Worm (Caenorhabditis elegans) whole organism, L4 larva: ENCODE measurements around the gene K09A9.6.

Experiments
- F10B5.3 ChIP-seq: sonication (generic microtip); optimal IDR thresholded peaks from 2 replicates; lab custom pipeline; 2016; ENCODE audit warnings: mild to moderate bottlenecking, missing genetic modification characterization, missing compliant biosample characterization
- F49E8.2 ChIP-seq: sonication (generic microtip); optimal IDR thresholded peaks from 2 replicates; lab custom pipeline; 2016; ENCODE audit warnings: missing compliant biosample characterization, mild to moderate bottlenecking, missing genetic modification characterization, borderline replicate concordance
- Y105C5A.15 ChIP-seq: fragments of 200-800 bp; sonication (Bioruptor generic); IDR thresholded peaks from 2 replicates; pipeline ENCODE4 v1.3.6; 2022; ENCODE audit warnings: missing genetic modification characterization, missing compliant biosample characterization
- Y48G9A.11 ChIP-seq: fragments of 200-800 bp; sonication (Bioruptor generic); IDR thresholded peaks from 2 replicates; pipeline ENCODE4 v1.3.6; 2022; ENCODE audit warnings: missing genetic modification reagents, missing genetic modification characterization, missing compliant biosample characterization
- Y5F2A.4 ChIP-seq: fragments of 200-800 bp; sonication (Bioruptor generic); optimal IDR thresholded peaks from 2 replicates; lab custom pipeline; 2018; ENCODE audit warnings: mild to moderate bottlenecking, missing genetic modification characterization, missing compliant biosample characterization
- Y75B8A.6 ChIP-seq: fragments of 200-800 bp; sonication (Bioruptor generic); IDR thresholded peaks from 2 replicates; pipeline ENCODE4 v1.3.6; 2022; ENCODE audit warnings: missing genetic modification reagents, missing genetic modification characterization, missing compliant biosample characterization
- ZK337.2 ChIP-seq: fragments of 200-800 bp; sonication (Bioruptor generic); IDR thresholded peaks from 2 replicates; pipeline ENCODE4 v1.3.6; 2022; ENCODE audit warnings: missing genetic modification reagents, missing genetic modification characterization, missing compliant biosample characterization
- ZK546.5 ChIP-seq, 2 experiments: sonication (generic microtip); optimal IDR thresholded peaks; 2 replicates each; lab custom pipeline; 2017; ENCODE audit warnings: missing biosample characterization in 2 of 2, missing genetic modification characterization in 2 of 2
- aha-1 ChIP-seq: fragments of 150-350 bp; peaks from one replicate; lab custom pipeline; 2014; ENCODE audit warnings: missing biosample characterization, missing genetic modification characterization
- aly-2 ChIP-seq: sonication (generic microtip); optimal IDR thresholded peaks from 2 replicates; lab custom pipeline; 2018; ENCODE audit warnings: missing biosample characterization, missing genetic modification characterization
- ama-1 ChIP-seq: fragments of 150-350 bp; optimal IDR thresholded peaks from 2 replicates; lab custom pipeline; 2014; ENCODE audit warnings: inconsistent platforms, mixed read lengths
- arid-1 ChIP-seq: fragments of 200-800 bp; sonication (Bioruptor generic); conservative IDR thresholded peaks from 2 replicates; pipeline ENCODE4 v1.3.6; 2022; ENCODE audit warnings: missing genetic modification reagents, missing genetic modification characterization, missing compliant biosample characterization
- ceh-20 ChIP-seq: fragments of 200-800 bp; sonication (Bioruptor generic); IDR thresholded peaks from 2 replicates; pipeline ENCODE4 v1.3.6; 2022; ENCODE audit warnings: missing genetic modification reagents, missing genetic modification characterization, missing compliant biosample characterization
- ceh-28 ChIP-seq: fragments of 150-350 bp; optimal IDR thresholded peaks from 2 replicates; lab custom pipeline; 2014; ENCODE audit warnings: missing biosample characterization, missing genetic modification reagents, missing genetic modification characterization
- cey-2 ChIP-seq: sonication (generic microtip); optimal IDR thresholded peaks from 3 replicates; lab custom pipeline; 2017; ENCODE audit warnings: missing genetic modification characterization, mild to moderate bottlenecking, missing compliant biosample characterization, antibody characterized with exemption, borderline replicate concordance; ENCODE audit not compliant: insufficient read depth
- ctbp-1 ChIP-seq: fragments of 200-800 bp; sonication (Bioruptor generic); IDR thresholded peaks from 2 replicates; pipeline ENCODE4 v1.3.6; 2022; ENCODE audit warnings: missing genetic modification reagents, missing genetic modification characterization, missing compliant biosample characterization
- daf-19 ChIP-seq: fragments of 200-800 bp; sonication (Bioruptor generic); conservative IDR thresholded peaks from 2 replicates; pipeline ENCODE4 v1.3.6; 2022; ENCODE audit warnings: missing genetic modification characterization, missing compliant biosample characterization
- dpl-1 ChIP-seq: fragments of 150-350 bp; optimal IDR thresholded peaks from 2 replicates; lab custom pipeline; 2014; ENCODE audit warnings: missing biosample characterization, missing genetic modification reagents, missing genetic modification characterization
- fos-1 ChIP-seq: fragments of 150-350 bp; optimal IDR thresholded peaks from 2 replicates; lab custom pipeline; 2014; ENCODE audit warnings: missing biosample characterization, missing genetic modification characterization
- hlh-30 ChIP-seq: sonication (generic microtip); optimal IDR thresholded peaks from 2 replicates; lab custom pipeline; 2017; ENCODE audit warnings: antibody characterized with exemption, mild to moderate bottlenecking, missing genetic modification characterization, missing compliant biosample characterization; ENCODE audit not compliant: insufficient read depth
- lim-7 ChIP-seq: fragments of 200-800 bp; sonication (Bioruptor generic); IDR thresholded peaks from 2 replicates; pipeline ENCODE4 v1.3.6; 2022; ENCODE audit warnings: missing genetic modification characterization, missing compliant biosample characterization
- lin-13 ChIP-seq: fragments of 150-350 bp; optimal IDR thresholded peaks from 2 replicates; lab custom pipeline; 2014; ENCODE audit warnings: missing biosample characterization, missing genetic modification reagents, missing genetic modification characterization
- lin-15B ChIP-seq: fragments of 150-350 bp; sonication (generic microtip); optimal IDR thresholded peaks from 3 replicates; lab custom pipeline; 2014; ENCODE audit warnings: missing biosample characterization, missing genetic modification characterization
- lin-38 ChIP-seq: fragments of 200-800 bp; sonication (Bioruptor generic); IDR thresholded peaks from 2 replicates; pipeline ENCODE4 v1.3.6; 2022; ENCODE audit warnings: missing genetic modification reagents, missing genetic modification characterization, missing compliant biosample characterization
- lin-39 ChIP-seq: fragments of 150-350 bp; optimal IDR thresholded peaks from 2 replicates; lab custom pipeline; 2014; ENCODE audit warnings: missing biosample characterization, missing genetic modification reagents, missing genetic modification characterization
- lir-3 ChIP-seq: sonication (generic microtip); optimal IDR thresholded peaks from 2 replicates; lab custom pipeline; 2016; ENCODE audit warnings: mild to moderate bottlenecking, missing genetic modification characterization, missing compliant biosample characterization
- lsy-2 ChIP-seq, 2 experiments: fragments of 150-350 bp in 1 of 2; sonication (generic microtip) in 1 of 2; optimal IDR thresholded peaks; 2 replicates each; lab custom pipeline; 2014 to 2017; ENCODE audit warnings: missing biosample characterization in 2 of 2, missing genetic modification characterization in 2 of 2
- madf-5 ChIP-seq, 2 experiments: fragments of 200-800 bp; sonication (Bioruptor generic); IDR thresholded peaks; 2 replicates each; pipeline ENCODE4 v1.3.6; 2022; ENCODE audit warnings: missing compliant biosample characterization in 2 of 2, missing genetic modification characterization in 2 of 2
- mdl-1 ChIP-seq, 2 experiments: fragments of 150-350 bp in 1 of 2; sonication (generic microtip) in 1 of 2; optimal IDR thresholded peaks; 2 replicates each; lab custom pipeline; 2014 to 2017; ENCODE audit warnings: missing biosample characterization in 2 of 2, missing genetic modification characterization in 2 of 2
- mdt-29 ChIP-seq: fragments of 200-800 bp; sonication (Bioruptor generic); IDR thresholded peaks from 2 replicates; pipeline ENCODE4 v1.3.6; 2022; ENCODE audit warnings: missing genetic modification reagents, missing genetic modification characterization, missing compliant biosample characterization
- mep-1 ChIP-seq: fragments of 150-350 bp; sonication (generic microtip); optimal IDR thresholded peaks from 3 replicates; lab custom pipeline; 2014; ENCODE audit warnings: missing biosample characterization, missing genetic modification characterization
- mes-2 ChIP-seq: sonication (generic microtip); optimal IDR thresholded peaks from 2 replicates; lab custom pipeline; 2016; ENCODE audit warnings: missing genotype, mild to moderate bottlenecking, missing genetic modification characterization, missing compliant biosample characterization; ENCODE audit not compliant: poor library complexity, severe bottlenecking
- mxl-2 ChIP-seq: fragments of 200-800 bp; sonication (Bioruptor generic); conservative IDR thresholded peaks from 2 replicates; pipeline ENCODE4 v1.3.6; 2022; ENCODE audit warnings: missing genetic modification reagents, missing genetic modification characterization, missing compliant biosample characterization
- nhr-102 ChIP-seq: sonication (generic microtip); optimal IDR thresholded peaks from 2 replicates; lab custom pipeline; 2016; ENCODE audit warnings: mild to moderate bottlenecking, missing genetic modification characterization, moderate library complexity, missing compliant biosample characterization
- nhr-111 ChIP-seq: fragments of 200-800 bp; sonication (Bioruptor generic); optimal IDR thresholded peaks from 2 replicates; lab custom pipeline; 2018; ENCODE audit warnings: mild to moderate bottlenecking, missing genetic modification characterization, missing compliant biosample characterization
- nhr-41 ChIP-seq: fragments of 200-800 bp; sonication (Bioruptor generic); IDR thresholded peaks from 2 replicates; pipeline ENCODE4 v1.3.6; 2022; ENCODE audit warnings: missing genetic modification reagents, missing genetic modification characterization, missing compliant biosample characterization
- nhr-48 ChIP-seq: sonication (generic microtip); optimal IDR thresholded peaks from 2 replicates; lab custom pipeline; 2016; ENCODE audit warnings: mild to moderate bottlenecking, missing genetic modification characterization, missing compliant biosample characterization
- nhr-6 ChIP-seq: fragments of 150-350 bp; optimal IDR thresholded peaks from 2 replicates; lab custom pipeline; 2014; ENCODE audit warnings: missing biosample characterization, missing genetic modification characterization
- nhr-77 ChIP-seq: fragments of 150-350 bp; optimal IDR thresholded peaks from 2 replicates; lab custom pipeline; 2014; ENCODE audit warnings: missing biosample characterization, missing genetic modification characterization
- php-3 ChIP-seq: fragments of 200-800 bp; sonication (Bioruptor generic); IDR thresholded peaks from 2 replicates; pipeline ENCODE4 v1.3.6; 2022; ENCODE audit warnings: missing genetic modification reagents, missing genetic modification characterization, missing compliant biosample characterization
- rbr-2 ChIP-seq: sonication (generic microtip); optimal IDR thresholded peaks from 2 replicates; lab custom pipeline; 2016; ENCODE audit warnings: missing genotype, missing genetic modification characterization, missing compliant biosample characterization
- saeg-2 ChIP-seq: fragments of 200-800 bp; sonication (Bioruptor generic); IDR thresholded peaks from 2 replicates; pipeline ENCODE4 v1.3.6; 2022; ENCODE audit warnings: missing genetic modification reagents, missing genetic modification characterization, missing compliant biosample characterization
- set-16 ChIP-seq: fragments of 200-800 bp; sonication (Bioruptor generic); IDR thresholded peaks from 2 replicates; pipeline ENCODE4 v1.3.6; 2022; ENCODE audit warnings: missing genetic modification reagents, missing genetic modification characterization, missing compliant biosample characterization
- snpc-4 ChIP-seq: fragments of 150-350 bp; optimal IDR thresholded peaks from 2 replicates; lab custom pipeline; 2014; ENCODE audit warnings: missing biosample characterization, missing genetic modification characterization
- spr-3 ChIP-seq: fragments of 200-800 bp; sonication (Bioruptor generic); optimal IDR thresholded peaks from 2 replicates; lab custom pipeline; 2018; ENCODE audit warnings: mild to moderate bottlenecking, missing genetic modification characterization, missing compliant biosample characterization
- tag-97 ChIP-seq: fragments of 200-800 bp; sonication (Bioruptor generic); IDR thresholded peaks from 2 replicates; pipeline ENCODE4 v1.3.6; 2022; ENCODE audit warnings: missing genetic modification characterization, missing compliant biosample characterization
- vab-7 ChIP-seq: fragments of 200-800 bp; sonication (Bioruptor generic); IDR thresholded peaks from 2 replicates; pipeline ENCODE4 v1.3.6; 2022; ENCODE audit warnings: missing genetic modification reagents, missing genetic modification characterization, missing compliant biosample characterization
- zfp-3 ChIP-seq: fragments of 200-800 bp; sonication (Bioruptor generic); conservative IDR thresholded peaks from 2 replicates; pipeline ENCODE4 v1.3.6; 2022; ENCODE audit warnings: missing genetic modification reagents, missing genetic modification characterization, missing compliant biosample characterization
- zip-11 ChIP-seq: fragments of 200-800 bp; sonication (Bioruptor generic); IDR thresholded peaks from 2 replicates; pipeline ENCODE4 v1.3.6; 2022; ENCODE audit warnings: missing genetic modification characterization, missing compliant biosample characterization
- ztf-11 ChIP-seq: fragments of 150-350 bp; optimal IDR thresholded peaks from 2 replicates; lab custom pipeline; 2014; ENCODE audit warnings: missing biosample characterization, missing genetic modification characterization

Gene K09A9.6

DNA sequence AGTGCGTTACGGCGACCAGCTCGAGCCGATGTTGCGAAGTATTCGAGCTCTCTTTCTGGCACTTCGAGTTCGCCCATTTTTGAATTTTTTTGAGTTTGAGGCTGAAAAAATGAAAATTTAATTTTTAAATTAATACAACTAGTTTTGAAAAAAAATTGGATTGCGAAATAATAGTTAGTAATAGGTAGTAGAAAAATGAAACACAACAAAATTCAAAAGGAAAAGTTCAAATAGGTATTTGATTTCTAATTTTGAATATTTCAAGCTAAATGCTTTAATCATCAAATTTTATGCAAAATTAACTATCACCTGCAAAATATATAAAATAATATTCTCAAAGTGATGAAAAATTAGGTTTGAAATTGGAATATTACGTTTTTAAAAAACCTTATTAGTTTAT is 53.3 kb downstream of the K09A9.6 start, which contains the start of gene K09E9.4:
K09E9.4 (minus strand) TSS at position 101 of the 400 bp plus-strand sequence.
- TF ChIP-seq Y105C5A.15 (GFP tag; lab: Robert Waterston, UW) = no peak
- TF ChIP-seq mdl-1 (tag; optimal IDR thresholded peaks at IDR 0.05; lab: Kevin White, UChicago) = no peak
- TF ChIP-seq nhr-6 (tag; lab: Kevin White, UChicago) = no peak
- TF ChIP-seq rbr-2 = no peak
- TF ChIP-seq mxl-2 (GFP tag; lab: Robert Waterston, UW) = no peak
- TF ChIP-seq lsy-2 (tag; optimal IDR thresholded peaks at IDR 0.05; lab: Kevin White, UChicago) = no peak
- no peak for TF ChIP-seq lin-13 (GFP tag; lab: Kevin White, UChicago)
- TF ChIP-seq ama-1 = no peak
- no peak for TF ChIP-seq ZK546.5 (tag; optimal IDR thresholded peaks at IDR 0.05; lab: Kevin White, UChicago)
- no peak for TF ChIP-seq vab-7
- TF ChIP-seq hlh-30 (tag; lab: Kevin White, UChicago) = no peak
- TF ChIP-seq zfp-3 = no peak
- TF ChIP-seq madf-5 (GFP tag; IDR thresholded peaks at IDR 0.05; lab: Robert Waterston, UW) = no peak
- TF ChIP-seq F49E8.2 = no peak
- no peak for TF ChIP-seq lim-7
- TF ChIP-seq arid-1 (GFP tag; lab: Robert Waterston, UW) = no peak
- TF ChIP-seq ceh-28 (tag; lab: Kevin White, UChicago) = no peak

DNA sequence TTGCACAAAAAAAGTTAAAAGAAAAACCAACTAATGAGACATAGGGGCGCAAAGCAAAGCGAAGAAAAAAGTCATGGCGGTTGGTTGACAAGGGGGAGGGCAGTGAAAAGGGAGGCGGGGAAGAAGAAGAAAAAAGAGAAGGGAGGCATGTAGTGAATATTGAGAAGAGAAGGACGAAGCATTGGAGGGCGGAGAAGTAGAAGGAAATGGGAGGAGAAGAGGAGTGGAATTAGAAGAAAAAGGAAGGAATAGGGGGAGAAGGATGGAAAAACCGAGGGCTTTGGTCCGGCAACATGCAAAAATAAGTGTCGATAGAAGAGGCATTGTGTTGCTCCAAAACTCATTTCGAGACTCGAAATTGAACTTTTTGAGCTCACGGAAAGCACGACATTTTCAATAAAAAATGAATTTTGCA is 53.8 kb downstream of the K09A9.6 start:
- TF ChIP-seq set-16 (peak; percentile 50), ama-1 (no peak), rbr-2 (peak; percentile 39), zip-11 (GFP tag; lab: Robert Waterston, UW) (no peak), aha-1 (tag; lab: Kevin White, UChicago) (peak; percentile 61), nhr-48 (tag; lab: Kevin White, UChicago) (no peak), nhr-6 (tag; lab: Kevin White, UChicago) (no peak), snpc-4 (tag; lab: Kevin White, UChicago) (no peak), ceh-20 (GFP tag; lab: Robert Waterston, UW) (no peak), Y5F2A.4 (GFP tag; lab: Kevin White, UChicago) (no peak), lin-38 (GFP tag; lab: Robert Waterston, UW) (no peak), spr-3 (no peak), lin-15B (tag; lab: Kevin White, UChicago) (no peak), F10B5.3 (tag; lab: Kevin White, UChicago) (no peak), ZK337.2 (GFP tag; lab: Robert Waterston, UW) (no peak), nhr-41 (GFP tag; lab: Robert Waterston, UW) (no peak), mes-2 (tag; lab: Kevin White, UChicago) (no peak), Y75B8A.6 (GFP tag; lab: Robert Waterston, UW) (no peak), mdt-29 (GFP tag; lab: Robert Waterston, UW) (no peak), aly-2 (tag; lab: Kevin White, UChicago) (no peak), nhr-77 (tag; lab: Kevin White, UChicago) (no peak), vab-7 (no peak), Y48G9A.11 (no peak), hlh-30 (tag; lab: Kevin White, UChicago) (peak; percentile 54), ztf-11 (tag; lab: Kevin White, UChicago) (no peak), saeg-2 (GFP tag; lab: Robert Waterston, UW) (no peak), mep-1 (tag; lab: Kevin White, UChicago) (peak; percentile 62), lin-39 (tag; lab: Kevin White, UChicago) (no peak), mdl-1 (tag; optimal IDR thresholded peaks at IDR 0.05; lab: Kevin White, UChicago) (peak in 1 of 2 experiments; percentile 16), arid-1 (GFP tag; lab: Robert Waterston, UW) (no peak), tag-97 (GFP tag; lab: Robert Waterston, UW) (no peak), daf-19 (GFP tag; lab: Robert Waterston, UW) (no peak), lir-3 (tag; lab: Kevin White, UChicago) (no peak), nhr-102 (tag; lab: Kevin White, UChicago) (no peak), php-3 (GFP tag; lab: Robert Waterston, UW) (no peak), ctbp-1 (GFP tag; lab: Robert Waterston, UW) (peak; percentile 52; the same call in 1 of the 2 replicates), dpl-1 (GFP tag; lab: Kevin White, UChicago) (peak; percentile 12), nhr-111 (GFP tag; lab: Kevin White, UChicago) (no peak), cey-2 (tag; lab: Kevin White, UChicago) (no peak), lim-7 (no peak), fos-1 (tag; lab: Kevin White, UChicago) (no peak)
